Worm (Caenorhabditis elegans): Measurements from ENCODE around the gene M57.2.

Gene M57.2

ce11 chrIV:3505940-3506339 is 21.2 kb upstream of the M57.2 start:
- no peak for TF ChIP-seq tbx-2 (tag; optimal IDR thresholded peaks at IDR 0.05)
- TF ChIP-seq sptf-1 (tag; optimal IDR thresholded peaks at IDR 0.05), result no peak
- peak in 1 of 2 experiments; percentile 11 for TF ChIP-seq efl-1 (optimal IDR thresholded peaks at IDR 0.05)
- TF ChIP-seq efl-1 (GFP tag; optimal IDR thresholded peaks at IDR 0.05 in 1 of 2), result peak in 1 of 2 experiments; percentile 61
- TF ChIP-seq fos-1 (tag; optimal IDR thresholded peaks at IDR 0.05), result no peak
- 0 out of 2 replicates have a peak, but pooled peaks have one; percentile 20 for TF ChIP-seq nhr-19 (GFP tag; conservative IDR thresholded peaks at IDR 0.05)

DNA sequence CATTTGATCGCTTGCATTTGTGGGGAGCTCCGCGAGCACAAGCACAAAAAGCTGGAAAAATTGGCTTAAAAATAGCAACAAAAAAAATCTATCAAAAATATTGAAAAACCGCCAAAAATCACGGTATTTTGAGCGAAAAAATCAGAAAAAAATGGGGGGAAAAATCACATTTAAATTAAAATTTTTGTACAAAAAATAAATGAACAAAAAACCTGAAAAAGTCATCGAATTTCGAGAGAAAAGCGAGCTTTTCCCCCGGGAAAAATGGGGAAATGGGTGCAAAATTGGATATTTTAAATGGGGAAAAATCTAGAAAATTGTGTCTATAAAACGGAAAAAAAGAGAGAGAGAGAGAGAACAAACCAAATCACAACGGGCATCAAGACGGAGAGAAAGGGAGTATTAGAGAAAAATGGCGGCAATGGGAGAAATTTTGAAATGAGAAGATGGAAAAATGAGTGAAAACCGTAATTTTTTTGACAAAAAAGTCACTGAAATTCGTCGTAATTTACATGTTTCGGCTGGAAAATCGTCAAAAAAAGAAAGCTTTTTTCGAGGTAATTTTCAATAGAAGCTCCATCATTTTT is 17.6 kb upstream of the M57.2 start, which contains the start of gene ced-10:
ced-10 (minus strand) TSS at position 51 of the 587 bp plus-strand sequence.
- peak in 2 of 3 experiments; percentile 1 to 10 for TF ChIP-seq dpl-1 (GFP tag; optimal IDR thresholded peaks at IDR 0.05)
- TF ChIP-seq aha-1 (tag; optimal IDR thresholded peaks at IDR 0.05), result no peak
- TF ChIP-seq efl-1 (optimal IDR thresholded peaks at IDR 0.05), result peak in 1 of 2 experiments; percentile 3
- peak; percentile 21 to 93 for TF ChIP-seq efl-1 (GFP tag; optimal IDR thresholded peaks at IDR 0.05 in 1 of 2)

ce11 chrIV:3514467-3514866 is 12.7 kb upstream of the M57.2 start, which contains the start of gene tsg-101:
Gene tsg-101 (minus strand): TSS chrIV:3514567.
- TF ChIP-seq ces-1 (GFP tag; optimal IDR thresholded peaks at IDR 0.05) (no peak), egl-27 (tag; optimal IDR thresholded peaks at IDR 0.05) (no peak), zip-4 (GFP tag; optimal IDR thresholded peaks at IDR 0.05) (no peak), hpl-2 (GFP tag; optimal IDR thresholded peaks at IDR 0.05) (no peak), ceh-88 (GFP tag; IDR thresholded peaks at IDR 0.05) (no peak), lin-14 (GFP tag; optimal IDR thresholded peaks at IDR 0.05) (no peak), elt-3 (tag; optimal IDR thresholded peaks at IDR 0.05) (no peak), pax-3 (tag; optimal IDR thresholded peaks at IDR 0.05) (no peak), sup-37 (GFP tag; optimal IDR thresholded peaks at IDR 0.05) (no peak), Y116A8C.19 (tag; optimal IDR thresholded peaks at IDR 0.05; ENCODE audit: borderline replicate concordance) (no peak)

DNA sequence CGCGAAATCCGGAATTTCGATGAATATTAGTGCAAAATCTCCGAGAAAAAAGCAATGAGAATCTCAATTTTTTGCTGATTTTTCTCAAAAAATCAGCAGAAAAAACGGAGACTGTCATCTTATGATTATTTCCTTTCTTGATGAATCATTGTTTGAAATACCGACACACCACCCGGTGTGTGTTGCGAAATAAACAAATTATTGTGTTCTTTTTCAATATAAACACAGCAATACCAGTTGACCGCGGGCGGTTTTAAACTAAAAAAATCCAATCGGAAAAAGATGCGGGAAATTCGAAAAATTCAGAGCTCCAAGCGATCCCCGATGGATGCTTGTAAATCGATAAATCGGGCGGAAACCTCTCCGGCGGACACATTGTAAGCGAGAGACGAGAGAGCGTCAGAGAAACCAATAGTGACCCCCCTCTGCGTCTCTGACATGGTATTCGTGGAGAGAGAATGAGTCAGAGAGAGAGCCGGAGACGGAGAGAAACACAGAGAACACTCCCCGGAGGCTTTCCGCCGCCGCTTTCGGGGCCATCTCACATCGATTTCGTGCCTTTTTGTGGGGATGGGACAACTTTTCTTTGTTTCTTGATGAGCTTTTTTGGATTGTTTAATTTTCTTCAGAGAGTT is 11.6 kb upstream of the M57.2 start:
- TF ChIP-seq lsy-2 (tag; optimal IDR thresholded peaks at IDR 0.05) (peak; percentile 34 to 70), ceh-82 (tag; optimal IDR thresholded peaks at IDR 0.05) (peak; percentile 58 to 83 (median 59)), pag-3 (tag; optimal IDR thresholded peaks at IDR 0.05; ENCODE audit: borderline replicate concordance, insufficient read depth) (no peak), skn-1 (tag; optimal IDR thresholded peaks at IDR 0.05) (peak; percentile 90), ama-1 (optimal IDR thresholded peaks at IDR 0.05) (no peak), jun-1 (tag; optimal IDR thresholded peaks at IDR 0.05) (peak; percentile 58), swsn-7 (tag; optimal IDR thresholded peaks at IDR 0.05) (peak; percentile 63), ets-5 (GFP tag; IDR thresholded peaks at IDR 0.05) (no peak), lin-14 (GFP tag; optimal IDR thresholded peaks at IDR 0.05) (peak; percentile 87), fkh-4 (tag; optimal IDR thresholded peaks at IDR 0.05; ENCODE audit: borderline replicate concordance) (no peak), zip-4 (GFP tag; optimal IDR thresholded peaks at IDR 0.05) (peak; percentile 50), xbp-1 (tag; optimal IDR thresholded peaks at IDR 0.05) (peak; percentile 28), mef-2 (tag; optimal IDR thresholded peaks at IDR 0.05) (no peak), hlh-17 (GFP tag; optimal IDR thresholded peaks at IDR 0.05; ENCODE audit: borderline replicate concordance) (no peak), C16A3.4 (tag; optimal IDR thresholded peaks at IDR 0.05) (peak; percentile 24), unc-86 (tag; optimal IDR thresholded peaks at IDR 0.05) (peak; percentile 25), hlh-4 (tag; optimal IDR thresholded peaks at IDR 0.05) (no peak), unc-30 (tag; optimal IDR thresholded peaks at IDR 0.05) (no peak), mep-1 (tag; optimal IDR thresholded peaks at IDR 0.05) (peak; percentile 25), alr-1 (tag; optimal IDR thresholded peaks at IDR 0.05; ENCODE audit: borderline replicate concordance) (no peak), blmp-1 (tag; optimal IDR thresholded peaks at IDR 0.05) (peak; percentile 41), nhr-77 (tag; optimal IDR thresholded peaks at IDR 0.05) (peak; percentile 35), unc-130 (tag; optimal IDR thresholded peaks at IDR 0.05) (no peak), fos-1 (tag; optimal IDR thresholded peaks at IDR 0.05) (peak; percentile 40), ceh-90 (tag; optimal IDR thresholded peaks at IDR 0.05) (no peak), nhr-47 (tag; optimal IDR thresholded peaks at IDR 0.05) (peak; percentile 55), lin-39 (tag; optimal IDR thresholded peaks at IDR 0.05) (no peak), elt-3 (tag; optimal IDR thresholded peaks at IDR 0.05) (no peak), isw-1 (GFP tag; IDR thresholded peaks at IDR 0.05) (peak; percentile 18), efl-1 (optimal IDR thresholded peaks at IDR 0.05) (peak; percentile 61 to 71), efl-1 (GFP tag; optimal IDR thresholded peaks at IDR 0.05 in 1 of 2) (peak; percentile 49 to 96), dsc-1 (tag; optimal IDR thresholded peaks at IDR 0.05) (peak; percentile 40)

All from whole organism, L1 larva.